Worm (Caenorhabditis elegans) whole organism, L1 larva: ENCODE data around the gene algn-3.
A peak's percentile ranks its signal among the peaks of the same experiment; 100 is the strongest.

ENCODE experiments used
- C04F5.9 ChIP-seq: sonication (generic microtip); optimal IDR thresholded peaks from 2 replicates; lab custom pipeline; 2016; ENCODE audit warnings: missing genetic modification characterization, missing compliant biosample characterization
- C16A3.4 ChIP-seq: fragments of 150-350 bp; optimal IDR thresholded peaks from 2 replicates; lab custom pipeline; 2014; ENCODE audit warnings: missing biosample characterization, missing genetic modification characterization
- F16B12.6 ChIP-seq: fragments of 150-350 bp; optimal IDR thresholded peaks from 2 replicates; lab custom pipeline; 2014; ENCODE audit warnings: missing biosample characterization, missing genetic modification characterization
- Y116A8C.19 ChIP-seq: sonication (generic microtip); optimal IDR thresholded peaks from 2 replicates; lab custom pipeline; 2016; ENCODE audit warnings: missing compliant biosample characterization, missing genetic modification characterization, borderline replicate concordance
- aha-1 ChIP-seq: fragments of 150-350 bp; optimal IDR thresholded peaks from 2 replicates; lab custom pipeline; 2014; ENCODE audit warnings: missing biosample characterization, missing genetic modification characterization
- aly-2 ChIP-seq: fragments of 150-350 bp; optimal IDR thresholded peaks from 2 replicates; lab custom pipeline; 2014; ENCODE audit warnings: missing biosample characterization, missing genetic modification characterization
- ama-1 ChIP-seq: fragments of 150-350 bp; optimal IDR thresholded peaks from 2 replicates; lab custom pipeline; 2014
- ceh-82 ChIP-seq, 3 experiments: fragments of 150-350 bp in 1 of 3; sonication (generic microtip) in 2 of 3; optimal IDR thresholded peaks; 2 replicates each; lab custom pipeline; 2014 to 2017; ENCODE audit warnings: missing biosample characterization in 3 of 3, missing genetic modification characterization in 3 of 3
- ceh-88 ChIP-seq: fragments of 200-800 bp; sonication (Bioruptor generic); IDR thresholded peaks from 2 replicates; pipeline ENCODE4 v1.3.6; 2022; ENCODE audit warnings: missing genetic modification characterization, missing compliant biosample characterization
- ceh-90 ChIP-seq: sonication (generic microtip); optimal IDR thresholded peaks from 2 replicates; lab custom pipeline; 2016; ENCODE audit warnings: missing genetic modification characterization, missing compliant biosample characterization
- efl-1 ChIP-seq, 4 experiments: fragments of 150-350 bp; optimal IDR thresholded peaks in 3 of 4; peaks in 1 of 4; 1 replicate in 1 of 4; 2 replicates in 3 of 4; lab custom pipeline; 2014; ENCODE audit warnings: missing biosample characterization in 2 of 4, missing genetic modification characterization in 2 of 4, missing genetic modification reagents in 2 of 4
- efl-3 ChIP-seq: fragments of 200-800 bp; sonication (Bioruptor generic); optimal IDR thresholded peaks from 2 replicates; lab custom pipeline; 2018; ENCODE audit warnings: mild to moderate bottlenecking, missing genetic modification characterization, missing compliant biosample characterization
- egl-13 ChIP-seq: sonication (generic microtip); optimal IDR thresholded peaks from 2 replicates; lab custom pipeline; 2016; ENCODE audit warnings: missing genotype, missing genetic modification reagents, missing genetic modification characterization, missing compliant biosample characterization
- elt-3 ChIP-seq, 6 experiments: fragments of 150-350 bp in 1 of 6; sonication (generic microtip); optimal IDR thresholded peaks; 2 replicates each; lab custom pipeline; 2017 to 2018; ENCODE audit warnings: missing biosample characterization in 6 of 6, missing genetic modification characterization in 6 of 6, inconsistent platforms in 1 of 6
- ets-5 ChIP-seq: fragments of 200-800 bp; sonication (Bioruptor generic); IDR thresholded peaks from 2 replicates; pipeline ENCODE4 v1.3.6; 2022; ENCODE audit warnings: missing genetic modification characterization, missing compliant biosample characterization
- fkh-10 ChIP-seq: sonication (generic microtip); optimal IDR thresholded peaks from 2 replicates; lab custom pipeline; 2017; ENCODE audit warnings: missing biosample characterization, missing genetic modification reagents, missing genetic modification characterization
- fkh-4 ChIP-seq: sonication (generic microtip); optimal IDR thresholded peaks from 2 replicates; lab custom pipeline; 2016; ENCODE audit warnings: missing compliant biosample characterization, missing genetic modification characterization, borderline replicate concordance
- grh-1 ChIP-seq: fragments of 200-800 bp; sonication (Bioruptor generic); IDR thresholded peaks from 2 replicates; pipeline ENCODE4 v1.3.6; 2022; ENCODE audit warnings: missing genetic modification reagents, missing genetic modification characterization, missing compliant biosample characterization
- hlh-17 ChIP-seq: fragments of 200-800 bp; sonication (Bioruptor generic); optimal IDR thresholded peaks from 2 replicates; lab custom pipeline; 2018; ENCODE audit warnings: missing genetic modification characterization, mild to moderate bottlenecking, missing compliant biosample characterization, moderate library complexity, borderline replicate concordance
- hlh-4 ChIP-seq: sonication (generic microtip); optimal IDR thresholded peaks from 2 replicates; lab custom pipeline; 2016; ENCODE audit warnings: mild to moderate bottlenecking, missing genetic modification characterization, missing compliant biosample characterization
- isw-1 ChIP-seq: fragments of 200-800 bp; sonication (Bioruptor generic); IDR thresholded peaks from 2 replicates; pipeline ENCODE4 v1.3.6; 2022; ENCODE audit warnings: missing genetic modification characterization, missing compliant biosample characterization
- jun-1 ChIP-seq: fragments of 150-350 bp; optimal IDR thresholded peaks from 2 replicates; lab custom pipeline; 2014; ENCODE audit warnings: missing biosample characterization, missing genetic modification reagents, missing genetic modification characterization
- lin-15B ChIP-seq: fragments of 150-350 bp; sonication (generic microtip); optimal IDR thresholded peaks from 3 replicates; lab custom pipeline; 2014; ENCODE audit warnings: missing biosample characterization, missing genetic modification characterization
- lin-35 ChIP-seq, 2 experiments: fragments of 150-350 bp; optimal IDR thresholded peaks; 2 replicates each; lab custom pipeline; 2014; ENCODE audit warnings: missing biosample characterization in 2 of 2, missing genetic modification characterization in 2 of 2, missing genetic modification reagents in 2 of 2
- lin-39 ChIP-seq: fragments of 150-350 bp; optimal IDR thresholded peaks from 2 replicates; lab custom pipeline; 2014; ENCODE audit warnings: missing biosample characterization, missing genetic modification reagents, missing genetic modification characterization
- lir-3 ChIP-seq: sonication (generic microtip); optimal IDR thresholded peaks from 2 replicates; lab custom pipeline; 2016; ENCODE audit warnings: mild to moderate bottlenecking, missing genetic modification characterization, moderate library complexity, missing compliant biosample characterization; ENCODE audit not compliant: poor library complexity
- lsy-2 ChIP-seq, 2 experiments: fragments of 150-350 bp; optimal IDR thresholded peaks; 2 replicates each; lab custom pipeline; 2014; ENCODE audit warnings: missing biosample characterization in 2 of 2, missing genetic modification characterization in 2 of 2
- mab-9 ChIP-seq: fragments of 200-800 bp; sonication (Bioruptor generic); IDR thresholded peaks from 2 replicates; pipeline ENCODE4 v1.3.6; 2022; ENCODE audit warnings: missing genetic modification reagents, missing genetic modification characterization, missing compliant biosample characterization
- mdl-1 ChIP-seq, 2 experiments: fragments of 150-350 bp; optimal IDR thresholded peaks; 2 replicates each; lab custom pipeline; 2014 to 2017; ENCODE audit warnings: missing biosample characterization in 2 of 2, missing genetic modification characterization in 2 of 2, inconsistent platforms in 1 of 2
- nhr-19 ChIP-seq: fragments of 200-800 bp; sonication (Bioruptor generic); conservative IDR thresholded peaks from 2 replicates; pipeline ENCODE4 v1.3.6; 2022; ENCODE audit warnings: missing genetic modification characterization, missing compliant biosample characterization
- nhr-47 ChIP-seq: sonication (generic microtip); optimal IDR thresholded peaks from 2 replicates; lab custom pipeline; 2016; ENCODE audit warnings: mild to moderate bottlenecking, missing genetic modification characterization, moderate library complexity, missing compliant biosample characterization
- nhr-71 ChIP-seq: sonication (generic microtip); optimal IDR thresholded peaks from 2 replicates; lab custom pipeline; 2016; ENCODE audit warnings: mild to moderate bottlenecking, missing genetic modification characterization, moderate library complexity, missing compliant biosample characterization
- nhr-77 ChIP-seq: fragments of 150-350 bp; optimal IDR thresholded peaks from 2 replicates; lab custom pipeline; 2014; ENCODE audit warnings: missing biosample characterization, missing genetic modification characterization
- nhr-85 ChIP-seq: sonication (generic microtip); peaks from one replicate; lab custom pipeline; 2016; ENCODE audit warnings: missing genetic modification characterization, inconsistent platforms, missing compliant biosample characterization
- nhr-90 ChIP-seq: sonication (generic microtip); optimal IDR thresholded peaks from 2 replicates; lab custom pipeline; 2016; ENCODE audit warnings: mild to moderate bottlenecking, missing genetic modification characterization, missing compliant biosample characterization; ENCODE audit not compliant: poor library complexity
- pag-3 ChIP-seq: sonication (generic microtip); optimal IDR thresholded peaks from 2 replicates; lab custom pipeline; 2017; ENCODE audit warnings: missing genetic modification characterization, mild to moderate bottlenecking, missing compliant biosample characterization, antibody characterized with exemption, borderline replicate concordance; ENCODE audit not compliant: insufficient read depth
- pax-3 ChIP-seq: fragments of 200-800 bp; sonication (Bioruptor generic); optimal IDR thresholded peaks from 2 replicates; lab custom pipeline; 2018; ENCODE audit warnings: mild to moderate bottlenecking, missing genetic modification characterization, moderate library complexity, missing compliant biosample characterization
- pqm-1 ChIP-seq: sonication (generic microtip); optimal IDR thresholded peaks from 3 replicates; lab custom pipeline; 2017; ENCODE audit warnings: missing biosample characterization, missing genetic modification characterization
- snu-23 ChIP-seq: sonication (generic microtip); optimal IDR thresholded peaks from 2 replicates; lab custom pipeline; 2016; ENCODE audit warnings: missing genetic modification characterization, missing compliant biosample characterization
- sox-4 ChIP-seq: sonication (generic microtip); optimal IDR thresholded peaks from 2 replicates; lab custom pipeline; 2016; ENCODE audit warnings: missing genetic modification characterization, missing compliant biosample characterization
- sptf-1 ChIP-seq: fragments of 150-350 bp; optimal IDR thresholded peaks from 2 replicates; lab custom pipeline; 2014; ENCODE audit warnings: missing biosample characterization, missing genetic modification characterization
- swsn-7 ChIP-seq: sonication (generic microtip); optimal IDR thresholded peaks from 2 replicates; lab custom pipeline; 2016; ENCODE audit warnings: missing genetic modification characterization, missing compliant biosample characterization
- tlp-1 ChIP-seq: fragments of 150-350 bp; optimal IDR thresholded peaks from 2 replicates; lab custom pipeline; 2014; ENCODE audit warnings: missing biosample characterization, missing genetic modification characterization
- unc-62 ChIP-seq: fragments of 150-350 bp; optimal IDR thresholded peaks from 2 replicates; lab custom pipeline; 2014; ENCODE audit warnings: missing biosample characterization, missing genetic modification reagents, missing genetic modification characterization
- unc-86 ChIP-seq: sonication (generic microtip); optimal IDR thresholded peaks from 2 replicates; lab custom pipeline; 2016; ENCODE audit warnings: missing genetic modification characterization, missing compliant biosample characterization
- unc-98 ChIP-seq: fragments of 200-800 bp; sonication (Bioruptor generic); IDR thresholded peaks from 2 replicates; pipeline ENCODE4 v1.3.6; 2022; ENCODE audit warnings: missing genetic modification characterization, missing compliant biosample characterization
- ztf-11 ChIP-seq, 2 experiments: sonication (generic microtip); optimal IDR thresholded peaks; 2 replicates each; lab custom pipeline; 2016 to 2017; ENCODE audit warnings: missing genetic modification characterization in 2 of 2, missing biosample characterization in 1 of 2, missing compliant biosample characterization in 1 of 2

Gene algn-3

ce11 chrII:14155259-14156023 is 22.8 kb upstream of the algn-3 start, which contains the start of the genes rpl-43 and xrn-2:
Gene rpl-43 (plus strand): TSS chrII:14155294.
Gene xrn-2 (plus strand): TSS chrII:14155768.
- TF ChIP-seq snu-23 (no peak), grh-1 (GFP tag; lab: Robert Waterston, UW) (0 out of 2 replicates have a peak, but pooled peaks have one; percentile 28), C16A3.4 (no peak), nhr-47 (tag; lab: Kevin White, UChicago) (peak; percentile 37), efl-1 (optimal IDR thresholded peaks at IDR 0.05; lab: Kevin White, UChicago) (peak; percentile 12 to 19), efl-1 (GFP tag; optimal IDR thresholded peaks at IDR 0.05 in 1 of 2; lab: Kevin White, UChicago) (peak in 1 of 2 experiments; percentile 81), sox-4 (tag; lab: Kevin White, UChicago) (no peak), lsy-2 (tag; optimal IDR thresholded peaks at IDR 0.05; lab: Kevin White, UChicago) (peak in 1 of 2 experiments; percentile 30), hlh-4 (tag; lab: Kevin White, UChicago) (no peak), nhr-90 (tag; lab: Kevin White, UChicago) (peak; percentile 13), pax-3 (no peak), nhr-77 (tag; lab: Kevin White, UChicago) (peak; percentile 23)
- TF ChIP-seq, all 84 proteins: peak for 6

ce11 chrII:14154357-14154756 is 21.7 kb upstream of the algn-3 start, which contains the start of gene Y48B6A.1:
Gene Y48B6A.1 (minus strand): TSS chrII:14154373.
- TF ChIP-seq hlh-17 (GFP tag; lab: Kevin White, UChicago) (no peak), F16B12.6 (tag; lab: Kevin White, UChicago) (peak; percentile 79), C04F5.9 (tag; lab: Kevin White, UChicago) (peak; percentile 80), nhr-85 (tag; lab: Kevin White, UChicago) (peak; percentile 94), unc-62 (GFP tag; lab: Kevin White, UChicago) (no peak), tlp-1 (tag; lab: Kevin White, UChicago) (no peak), lin-15B (tag; lab: Kevin White, UChicago) (peak; percentile 99), sox-4 (tag; lab: Kevin White, UChicago) (peak; percentile 71), jun-1 (tag; lab: Kevin White, UChicago) (peak; percentile 89), ztf-11 (tag; optimal IDR thresholded peaks at IDR 0.05; lab: Kevin White, UChicago) (peak in 1 of 2 experiments; percentile 89), aly-2 (tag; lab: Kevin White, UChicago) (peak; percentile 88), ceh-82 (tag; optimal IDR thresholded peaks at IDR 0.05; lab: Kevin White, UChicago) (peak; percentile 94 to 99 (median 96)), ets-5 (GFP tag; lab: Robert Waterston, UW) (no peak), sptf-1 (tag; lab: Kevin White, UChicago) (no peak), ceh-90 (peak; percentile 90), egl-13 (tag; lab: Kevin White, UChicago) (peak; percentile 87), nhr-77 (tag; lab: Kevin White, UChicago) (peak; percentile 99), nhr-19 (GFP tag; lab: Robert Waterston, UW) (peak; percentile 90), unc-86 (peak; percentile 84), lir-3 (tag; lab: Kevin White, UChicago) (peak; percentile 97), ama-1 (lab: Kevin White, UChicago) (no peak), efl-3 (no peak), swsn-7 (tag; lab: Kevin White, UChicago) (peak; percentile 90), isw-1 (GFP tag; lab: Robert Waterston, UW) (peak; percentile 92), ceh-88 (GFP tag; lab: Robert Waterston, UW) (peak; percentile 79), nhr-71 (tag; lab: Kevin White, UChicago) (peak; percentile 96), unc-98 (GFP tag; lab: Robert Waterston, UW) (peak; percentile 92), pqm-1 (tag; lab: Kevin White, UChicago) (no peak), lin-35 (GFP tag; optimal IDR thresholded peaks at IDR 0.05; lab: Kevin White, UChicago) (peak; percentile 93 to 95), aha-1 (tag; lab: Kevin White, UChicago) (peak; percentile 44), elt-3 (tag; optimal IDR thresholded peaks at IDR 0.05; lab: Kevin White, UChicago) (peak in 5 of 6 experiments; percentile 71 to 100 (median 85)), Y116A8C.19 (tag; lab: Kevin White, UChicago) (no peak), mdl-1 (tag; optimal IDR thresholded peaks at IDR 0.05; lab: Kevin White, UChicago) (peak in 1 of 2 experiments; percentile 88), pag-3 (tag; lab: Kevin White, UChicago) (peak; percentile 54), fkh-4 (peak; percentile 92), pax-3 (peak; percentile 93), lin-39 (tag; lab: Kevin White, UChicago) (peak; percentile 71), lsy-2 (tag; optimal IDR thresholded peaks at IDR 0.05; lab: Kevin White, UChicago) (peak; percentile 98 to 99), fkh-10 (peak; percentile 66), mab-9 (GFP tag; lab: Robert Waterston, UW) (peak; percentile 75; the same call in 1 of the 2 replicates)
